Worm (Caenorhabditis elegans) whole organism, L4 larva: Measurements from ENCODE around the gene str-85.

Experiments used
- Y5F2A.4 ChIP-seq: fragments of 200-800 bp; sonication (Bioruptor generic); optimal IDR thresholded peaks from 2 replicates; lab custom pipeline; 2018; ENCODE audit warnings: mild to moderate bottlenecking, missing genetic modification characterization, missing compliant biosample characterization
- aha-1 ChIP-seq: fragments of 150-350 bp; peaks from one replicate; lab custom pipeline; 2014; ENCODE audit warnings: missing biosample characterization, missing genetic modification characterization
- aly-2 ChIP-seq: sonication (generic microtip); optimal IDR thresholded peaks from 2 replicates; lab custom pipeline; 2018; ENCODE audit warnings: missing biosample characterization, missing genetic modification characterization
- arid-1 ChIP-seq: fragments of 200-800 bp; sonication (Bioruptor generic); conservative IDR thresholded peaks from 2 replicates; pipeline ENCODE4 v1.3.6; 2022; ENCODE audit warnings: missing genetic modification reagents, missing genetic modification characterization, missing compliant biosample characterization
- ceh-20 ChIP-seq: fragments of 200-800 bp; sonication (Bioruptor generic); IDR thresholded peaks from 2 replicates; pipeline ENCODE4 v1.3.6; 2022; ENCODE audit warnings: missing genetic modification reagents, missing genetic modification characterization, missing compliant biosample characterization
- ceh-28 ChIP-seq: fragments of 150-350 bp; optimal IDR thresholded peaks from 2 replicates; lab custom pipeline; 2014; ENCODE audit warnings: missing biosample characterization, missing genetic modification reagents, missing genetic modification characterization
- ceh-62 ChIP-seq: sonication (generic microtip); optimal IDR thresholded peaks from 2 replicates; lab custom pipeline; 2017; ENCODE audit warnings: missing biosample characterization, missing genetic modification characterization
- daf-12 ChIP-seq: fragments of 150-350 bp; optimal IDR thresholded peaks from 2 replicates; lab custom pipeline; 2014; ENCODE audit warnings: missing biosample characterization, missing genetic modification reagents, missing genetic modification characterization
- daf-16 ChIP-seq, 3 experiments: sonication (generic microtip); optimal IDR thresholded peaks; 2 replicates each; lab custom pipeline; 2016 to 2017; ENCODE audit warnings: missing genetic modification characterization in 3 of 3, missing genetic modification reagents in 3 of 3, mild to moderate bottlenecking in 2 of 3, missing compliant biosample characterization in 2 of 3, missing biosample characterization in 1 of 3, moderate library complexity in 1 of 3
- daf-19 ChIP-seq: fragments of 200-800 bp; sonication (Bioruptor generic); conservative IDR thresholded peaks from 2 replicates; pipeline ENCODE4 v1.3.6; 2022; ENCODE audit warnings: missing genetic modification characterization, missing compliant biosample characterization
- dmd-8 ChIP-seq: fragments of 200-800 bp; sonication (Bioruptor generic); IDR thresholded peaks from 2 replicates; pipeline ENCODE4 v1.3.6; 2022; ENCODE audit warnings: missing genetic modification characterization, missing compliant biosample characterization
- dpl-1 ChIP-seq: fragments of 150-350 bp; optimal IDR thresholded peaks from 2 replicates; lab custom pipeline; 2014; ENCODE audit warnings: missing biosample characterization, missing genetic modification reagents, missing genetic modification characterization
- duxl-1 ChIP-seq: sonication (generic microtip); optimal IDR thresholded peaks from 2 replicates; lab custom pipeline; 2016; ENCODE audit warnings: mild to moderate bottlenecking, missing genetic modification characterization, moderate library complexity, missing compliant biosample characterization; ENCODE audit not compliant: poor library complexity
- dve-1 ChIP-seq: sonication (generic microtip); optimal IDR thresholded peaks from 2 replicates; lab custom pipeline; 2017; ENCODE audit warnings: antibody characterized with exemption, mild to moderate bottlenecking, missing genetic modification characterization, missing compliant biosample characterization; ENCODE audit not compliant: insufficient read depth
- gei-8 ChIP-seq: fragments of 200-800 bp; sonication (Bioruptor generic); optimal IDR thresholded peaks from 2 replicates; lab custom pipeline; 2018; ENCODE audit warnings: mild to moderate bottlenecking, missing genetic modification characterization, missing compliant biosample characterization
- hif-1 ChIP-seq, 2 experiments: sonication (generic microtip); optimal IDR thresholded peaks; 2 replicates each; lab custom pipeline; 2016 to 2017; ENCODE audit warnings: missing compliant biosample characterization in 2 of 2, missing genetic modification characterization in 2 of 2, missing genetic modification reagents in 2 of 2, missing genotype in 2 of 2, mild to moderate bottlenecking in 1 of 2
- hlh-11 ChIP-seq: fragments of 200-800 bp; sonication (Bioruptor generic); optimal IDR thresholded peaks from 2 replicates; lab custom pipeline; 2018; ENCODE audit warnings: mild to moderate bottlenecking, missing genetic modification characterization, missing compliant biosample characterization
- hlh-30 ChIP-seq: sonication (generic microtip); optimal IDR thresholded peaks from 2 replicates; lab custom pipeline; 2017; ENCODE audit warnings: antibody characterized with exemption, mild to moderate bottlenecking, missing genetic modification characterization, missing compliant biosample characterization; ENCODE audit not compliant: insufficient read depth
- lim-7 ChIP-seq: fragments of 200-800 bp; sonication (Bioruptor generic); IDR thresholded peaks from 2 replicates; pipeline ENCODE4 v1.3.6; 2022; ENCODE audit warnings: missing genetic modification characterization, missing compliant biosample characterization
- lin-1 ChIP-seq: fragments of 200-800 bp; sonication (Bioruptor generic); IDR thresholded peaks from 2 replicates; pipeline ENCODE4 v1.3.6; 2022; ENCODE audit warnings: missing genetic modification reagents, missing genetic modification characterization, missing compliant biosample characterization
- lin-13 ChIP-seq: fragments of 150-350 bp; optimal IDR thresholded peaks from 2 replicates; lab custom pipeline; 2014; ENCODE audit warnings: missing biosample characterization, missing genetic modification reagents, missing genetic modification characterization
- lin-15B ChIP-seq: fragments of 150-350 bp; sonication (generic microtip); optimal IDR thresholded peaks from 3 replicates; lab custom pipeline; 2014; ENCODE audit warnings: missing biosample characterization, missing genetic modification characterization
- lin-29 ChIP-seq: fragments of 200-800 bp; sonication (Bioruptor generic); IDR thresholded peaks from 2 replicates; pipeline ENCODE4 v1.3.6; 2022; ENCODE audit warnings: missing genetic modification reagents, missing genetic modification characterization, missing compliant biosample characterization
- lin-38 ChIP-seq: fragments of 200-800 bp; sonication (Bioruptor generic); IDR thresholded peaks from 2 replicates; pipeline ENCODE4 v1.3.6; 2022; ENCODE audit warnings: missing genetic modification reagents, missing genetic modification characterization, missing compliant biosample characterization
- lir-3 ChIP-seq: sonication (generic microtip); optimal IDR thresholded peaks from 2 replicates; lab custom pipeline; 2016; ENCODE audit warnings: mild to moderate bottlenecking, missing genetic modification characterization, missing compliant biosample characterization
- mep-1 ChIP-seq: fragments of 150-350 bp; sonication (generic microtip); optimal IDR thresholded peaks from 3 replicates; lab custom pipeline; 2014; ENCODE audit warnings: missing biosample characterization, missing genetic modification characterization
- mes-2 ChIP-seq: sonication (generic microtip); optimal IDR thresholded peaks from 2 replicates; lab custom pipeline; 2016; ENCODE audit warnings: missing genotype, mild to moderate bottlenecking, missing genetic modification characterization, missing compliant biosample characterization; ENCODE audit not compliant: poor library complexity, severe bottlenecking
- mxl-3 ChIP-seq: fragments of 200-800 bp; sonication (Bioruptor generic); optimal IDR thresholded peaks from 2 replicates; lab custom pipeline; 2018; ENCODE audit warnings: mild to moderate bottlenecking, missing genetic modification characterization, missing compliant biosample characterization
- nhr-25 ChIP-seq: sonication (generic microtip); optimal IDR thresholded peaks from 2 replicates; lab custom pipeline; 2017; ENCODE audit warnings: missing genetic modification characterization, mild to moderate bottlenecking, missing compliant biosample characterization, antibody characterized with exemption, moderate library complexity, borderline replicate concordance; ENCODE audit not compliant: insufficient read depth
- php-3 ChIP-seq: fragments of 200-800 bp; sonication (Bioruptor generic); IDR thresholded peaks from 2 replicates; pipeline ENCODE4 v1.3.6; 2022; ENCODE audit warnings: missing genetic modification reagents, missing genetic modification characterization, missing compliant biosample characterization
- rbr-2 ChIP-seq: sonication (generic microtip); optimal IDR thresholded peaks from 2 replicates; lab custom pipeline; 2016; ENCODE audit warnings: missing genotype, missing genetic modification characterization, missing compliant biosample characterization
- set-16 ChIP-seq: fragments of 200-800 bp; sonication (Bioruptor generic); IDR thresholded peaks from 2 replicates; pipeline ENCODE4 v1.3.6; 2022; ENCODE audit warnings: missing genetic modification reagents, missing genetic modification characterization, missing compliant biosample characterization
- tag-97 ChIP-seq: fragments of 200-800 bp; sonication (Bioruptor generic); IDR thresholded peaks from 2 replicates; pipeline ENCODE4 v1.3.6; 2022; ENCODE audit warnings: missing genetic modification characterization, missing compliant biosample characterization
- tra-1 ChIP-seq: fragments of 200-800 bp; sonication (Bioruptor generic); IDR thresholded peaks from 2 replicates; pipeline ENCODE4 v1.3.6; 2022; ENCODE audit warnings: missing genetic modification reagents, missing genetic modification characterization, missing compliant biosample characterization
- unc-62 ChIP-seq, 3 experiments: fragments of 150-350 bp in 1 of 3; sonication (generic microtip); optimal IDR thresholded peaks in 2 of 3; peaks in 1 of 3; 1 replicate in 1 of 3; 2 replicates in 2 of 3; lab custom pipeline; 2014 to 2017; ENCODE audit warnings: missing biosample characterization in 3 of 3, missing genetic modification characterization in 3 of 3, missing genetic modification reagents in 3 of 3, missing genotype in 1 of 3
- vab-7 ChIP-seq: fragments of 200-800 bp; sonication (Bioruptor generic); IDR thresholded peaks from 2 replicates; pipeline ENCODE4 v1.3.6; 2022; ENCODE audit warnings: missing genetic modification reagents, missing genetic modification characterization, missing compliant biosample characterization
- zfp-3 ChIP-seq: fragments of 200-800 bp; sonication (Bioruptor generic); conservative IDR thresholded peaks from 2 replicates; pipeline ENCODE4 v1.3.6; 2022; ENCODE audit warnings: missing genetic modification reagents, missing genetic modification characterization, missing compliant biosample characterization
- ztf-7 ChIP-seq: fragments of 150-350 bp; optimal IDR thresholded peaks from 2 replicates; lab custom pipeline; 2014; ENCODE audit warnings: missing biosample characterization, missing genetic modification characterization

Gene str-85

ce11 chrV:8944481-8944880, 41.2 kb downstream of the str-85 start:
- TF ChIP-seq aha-1 (tag; lab: Kevin White, UChicago): peak; percentile 90
- no peak for TF ChIP-seq tra-1 (GFP tag; lab: Robert Waterston, UW)

DNA sequence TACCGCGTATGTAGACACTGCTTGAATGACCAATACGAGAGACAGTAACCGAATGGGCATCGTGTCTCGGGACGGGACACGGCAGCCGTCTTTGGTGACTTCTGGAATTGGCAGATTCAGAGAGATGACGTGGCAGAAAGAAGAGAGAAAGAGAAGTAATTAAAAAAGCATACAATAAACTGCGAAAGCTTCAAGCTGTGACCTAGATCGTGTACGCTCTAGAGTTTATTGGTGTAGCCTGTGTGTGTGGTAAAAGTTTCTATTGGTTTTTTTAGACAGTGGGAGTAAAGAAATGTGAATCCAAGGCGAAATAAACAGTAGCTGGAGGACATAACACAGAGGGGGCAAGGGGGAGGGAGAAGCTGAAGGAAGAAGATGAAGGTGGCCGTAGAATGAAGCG, 41.7 kb downstream of the str-85 start, which contains the start of gene T19A5.3:
Gene T19A5.3 (minus strand): TSS at position 101 of the 400 bp plus-strand sequence.
- TF ChIP-seq lin-1 (GFP tag; lab: Robert Waterston, UW) (no peak), daf-12 (tag; lab: Kevin White, UChicago) (no peak), ztf-7 (tag; lab: Kevin White, UChicago) (no peak), lir-3 (tag; lab: Kevin White, UChicago) (no peak), tra-1 (GFP tag; lab: Robert Waterston, UW) (no peak)

DNA sequence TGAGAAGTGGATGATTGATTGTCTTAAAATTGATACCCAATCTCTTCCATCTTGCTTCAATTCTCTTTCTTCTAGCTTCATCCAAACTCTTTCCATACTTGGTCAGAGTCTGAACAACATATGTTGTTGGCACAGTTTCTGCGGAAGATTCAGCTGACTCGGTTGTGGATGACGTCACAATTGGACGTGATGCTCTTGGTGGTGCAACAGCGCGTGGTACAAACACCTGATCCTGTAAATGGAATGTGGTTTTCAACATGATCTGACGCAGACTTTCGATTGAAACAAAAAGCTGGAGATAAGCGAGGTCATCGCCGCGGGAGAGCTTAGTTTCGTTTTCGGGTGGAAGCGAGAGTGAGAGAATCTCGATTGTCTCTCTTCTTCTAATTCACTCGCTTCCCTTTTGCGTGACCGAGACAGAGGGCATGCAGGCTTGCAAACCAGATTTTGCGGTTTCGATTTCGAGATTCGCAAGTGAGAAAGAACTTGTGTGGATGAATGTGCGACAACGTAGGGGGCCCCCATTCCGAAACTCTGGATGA, 43.1 kb downstream of the str-85 start:
- TF ChIP-seq tag-97 (GFP tag; lab: Robert Waterston, UW) (no peak), lin-15B (tag; lab: Kevin White, UChicago) (no peak), aha-1 (tag; lab: Kevin White, UChicago) (peak; percentile 22), ceh-28 (tag; lab: Kevin White, UChicago) (no peak), daf-16 (GFP tag; optimal IDR thresholded peaks at IDR 0.05; lab: Kevin White, UChicago) (no peak), daf-16 (tag; optimal IDR thresholded peaks at IDR 0.05; lab: Kevin White, UChicago) (no peak), dpl-1 (GFP tag; lab: Kevin White, UChicago) (no peak), lin-13 (GFP tag; lab: Kevin White, UChicago) (no peak), mxl-3 (peak; percentile 7), gei-8 (GFP tag; lab: Kevin White, UChicago) (no peak), hlh-30 (tag; lab: Kevin White, UChicago) (peak; percentile 71), tra-1 (GFP tag; lab: Robert Waterston, UW) (no peak), dmd-8 (GFP tag; lab: Robert Waterston, UW) (no peak)

DNA sequence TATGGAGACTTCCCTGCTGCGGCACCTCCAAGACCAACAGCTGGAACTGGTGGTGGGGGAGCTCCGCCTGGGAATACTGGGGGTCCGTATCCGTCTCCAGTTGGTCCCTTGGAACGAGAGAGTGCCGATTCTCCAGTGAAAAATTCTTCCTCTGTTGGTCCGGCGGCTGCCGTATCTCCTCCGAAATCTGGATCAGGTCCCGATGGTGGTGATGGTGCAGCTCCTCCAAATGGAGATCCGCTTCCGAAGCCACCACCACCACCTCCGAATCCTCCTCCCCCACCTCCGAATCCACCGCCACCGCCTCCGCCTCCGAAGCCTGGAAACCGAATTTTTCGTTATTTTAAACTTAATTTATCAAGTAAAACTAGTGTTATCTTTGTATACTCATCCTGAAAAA, 45.2 kb downstream of the str-85 start:
- TF ChIP-seq set-16 (GFP tag; lab: Robert Waterston, UW): peak; percentile 95
- TF ChIP-seq ceh-20: no peak
- no peak for TF ChIP-seq aly-2
- peak in 1 of 2 experiments; percentile 42 for TF ChIP-seq unc-62 (GFP tag; optimal IDR thresholded peaks at IDR 0.05 in 1 of 2; lab: Kevin White, UChicago)
- TF ChIP-seq unc-62 (tag; optimal IDR thresholded peaks at IDR 0.05; lab: Kevin White, UChicago): no peak

DNA sequence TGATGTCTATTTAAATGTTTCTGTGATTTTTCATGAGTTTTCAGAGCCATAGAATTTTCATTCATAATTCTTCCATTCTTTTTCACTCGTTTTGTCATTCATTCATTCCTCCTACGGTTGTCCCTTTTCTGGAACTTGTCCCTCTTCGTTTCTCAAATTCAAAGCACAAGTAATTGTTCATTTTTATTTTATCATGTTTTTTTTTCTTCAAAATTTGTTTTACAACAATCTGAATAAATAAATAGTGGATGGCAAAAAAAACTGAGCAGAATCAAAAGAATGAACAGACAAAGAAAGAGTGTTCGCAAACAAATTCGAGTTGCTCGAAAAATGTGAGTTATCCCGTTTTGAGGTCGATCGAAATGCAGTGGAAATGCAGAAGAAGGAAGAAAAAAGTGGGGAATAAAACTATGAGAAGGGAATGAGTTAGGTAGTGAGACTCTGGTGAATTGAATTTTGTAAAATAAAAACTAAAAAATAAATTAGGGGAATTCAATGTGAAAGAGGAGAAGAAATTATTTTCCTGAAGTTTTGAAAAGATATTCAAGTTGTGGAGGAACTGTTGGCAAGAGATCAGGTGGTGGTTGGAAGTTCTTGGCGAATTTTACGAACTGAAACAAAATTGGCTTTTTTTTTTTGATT, 46.1 kb downstream of the str-85 start:
- no peak for TF ChIP-seq ceh-20
- TF ChIP-seq lin-38: peak; percentile 29; the same call in 1 of the 2 replicates
- TF ChIP-seq Y5F2A.4: peak; percentile 55
- TF ChIP-seq daf-16 (GFP tag; optimal IDR thresholded peaks at IDR 0.05; lab: Kevin White, UChicago): peak in 1 of 2 experiments; percentile 58
- peak; percentile 42 for TF ChIP-seq daf-16 (tag; optimal IDR thresholded peaks at IDR 0.05; lab: Kevin White, UChicago)
- TF ChIP-seq hlh-11 (tag; lab: Kevin White, UChicago): peak; percentile 47
- peak; percentile 88 for TF ChIP-seq zfp-3 (GFP tag; lab: Robert Waterston, UW)
- peak; percentile 87 for TF ChIP-seq lin-1 (GFP tag; lab: Robert Waterston, UW)
- no peak for TF ChIP-seq mes-2 (tag; lab: Kevin White, UChicago)
- peak; percentile 11 for TF ChIP-seq rbr-2 (tag; lab: Kevin White, UChicago)
- TF ChIP-seq lim-7: 0 out of 2 replicates have a peak, but pooled peaks have one; percentile 35
- TF ChIP-seq aha-1 (tag; lab: Kevin White, UChicago): peak; percentile 87
- TF ChIP-seq arid-1 (GFP tag; lab: Robert Waterston, UW): peak; percentile 53; the same call in 1 of the 2 replicates
- TF ChIP-seq daf-19 (GFP tag; lab: Robert Waterston, UW): 0 out of 2 replicates have a peak, but pooled peaks have one; percentile 29
- TF ChIP-seq dve-1: peak; percentile 37
- peak; percentile 12 for TF ChIP-seq nhr-25 (tag; lab: Kevin White, UChicago)
- no peak for TF ChIP-seq duxl-1 (tag; lab: Kevin White, UChicago)
- TF ChIP-seq hif-1 (tag; optimal IDR thresholded peaks at IDR 0.05; lab: Kevin White, UChicago): no peak
- TF ChIP-seq php-3 (GFP tag; lab: Robert Waterston, UW): 0 out of 2 replicates have a peak, but pooled peaks have one; percentile 48
- TF ChIP-seq ceh-28 (tag; lab: Kevin White, UChicago): no peak
- TF ChIP-seq mep-1 (tag; lab: Kevin White, UChicago): peak; percentile 44
- peak; percentile 38; the same call in 1 of the 2 replicates for TF ChIP-seq lin-29
- 0 out of 2 replicates have a peak, but pooled peaks have one; percentile 13 for TF ChIP-seq vab-7 (GFP tag; lab: Robert Waterston, UW)
- TF ChIP-seq ceh-62 (tag; lab: Kevin White, UChicago): no peak
